Fruit fly (Drosophila melanogaster): ENCODE measurements around the gene CG3402.

The CG3402 gene

DNA sequence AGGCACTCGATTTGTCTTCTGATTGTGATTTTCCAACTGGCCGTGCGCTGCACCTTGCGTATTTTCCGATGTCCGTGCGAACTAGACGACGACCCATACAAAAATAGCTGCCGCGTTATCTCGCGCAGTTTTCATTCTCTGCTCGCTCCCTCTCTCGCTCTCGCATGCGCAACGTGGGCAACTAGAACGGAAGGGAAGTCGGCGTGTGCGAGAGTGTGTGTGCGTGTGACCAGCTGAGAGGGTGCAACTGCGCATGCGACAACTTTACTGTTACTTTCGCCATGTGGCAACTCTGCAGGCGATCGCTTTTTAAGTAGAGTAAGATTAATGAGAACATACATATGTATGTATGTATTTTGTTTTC is 32.7 kb upstream of the CG3402 start, which contains the start of gene ebd1 (continued):
- TF ChIP-seq lmd (GFP tag; IDR thresholded peaks at IDR 0.05) (no peak), CG14860 (GFP tag; IDR thresholded peaks at IDR 0.05; ENCODE audit: partially characterized antibody) (no peak), fu2 (GFP tag; optimal IDR thresholded peaks at IDR 0.05) (no peak), ftz-f1 (GFP tag; optimal IDR thresholded peaks at IDR 0.05) (peak; percentile 43), bbx (GFP tag; IDR thresholded peaks at IDR 0.05; ENCODE audit: partially characterized antibody) (0 out of 2 replicates have a peak, but pooled peaks have one; percentile 8), YL-1 (GFP tag; optimal IDR thresholded peaks at IDR 0.05) (peak; percentile 70), trh (GFP tag; optimal IDR thresholded peaks at IDR 0.05) (no peak), CG14050 (GFP tag; IDR thresholded peaks at IDR 0.05) (no peak), CkIIα-i1 (GFP tag; IDR thresholded peaks at IDR 0.05) (no peak), jigr1 (GFP tag; IDR thresholded peaks at IDR 0.05) (no peak), pb (GFP tag; optimal IDR thresholded peaks at IDR 0.05) (no peak), CG34376 (GFP tag; optimal IDR thresholded peaks at IDR 0.05) (peak; percentile 2), CG31388 (GFP tag; optimal IDR thresholded peaks at IDR 0.05) (no peak), CG1792 (GFP tag; optimal IDR thresholded peaks at IDR 0.05) (no peak), Fer1 (GFP tag; optimal IDR thresholded peaks at IDR 0.05) (no peak), pros (GFP tag; optimal IDR thresholded peaks at IDR 0.05) (peak; percentile 28), CG2116 (GFP tag; optimal IDR thresholded peaks at IDR 0.05) (no peak), Vsx1 (GFP tag; optimal IDR thresholded peaks at IDR 0.05) (no peak), cwo (GFP tag; optimal IDR thresholded peaks at IDR 0.05) (no peak), sr (GFP tag; IDR thresholded peaks at IDR 0.05) (0 out of 3 replicates have a peak, but pooled peaks have one; percentile 3), CG34224 (GFP tag; IDR thresholded peaks at IDR 0.05; ENCODE audit: partially characterized antibody) (0 out of 3 replicates have a peak, but pooled peaks have one; percentile 16), Gug (GFP tag; IDR thresholded peaks at IDR 0.05) (no peak), CG1832 (GFP tag; optimal IDR thresholded peaks at IDR 0.05) (peak; percentile 80), fd102C (GFP tag; optimal IDR thresholded peaks at IDR 0.05) (no peak), Spps (tag; optimal IDR thresholded peaks at IDR 0.05) (no peak), Fer3 (tag; optimal IDR thresholded peaks at IDR 0.05) (no peak), repo (GFP tag; optimal IDR thresholded peaks at IDR 0.05) (no peak), Deaf1 (tag; optimal IDR thresholded peaks at IDR 0.05) (peak; percentile 58), kni (GFP tag; optimal IDR thresholded peaks at IDR 0.05) (peak; percentile 92), CG17802 (tag; optimal IDR thresholded peaks at IDR 0.05) (no peak), CG16813 (GFP tag; IDR thresholded peaks at IDR 0.05; ENCODE audit: partially characterized antibody) (no peak), Kr (GFP tag; optimal IDR thresholded peaks at IDR 0.05) (peak; percentile 35), CG4424 (GFP tag; optimal IDR thresholded peaks at IDR 0.05) (no peak), sens (GFP tag) (peak; percentile 34), Ets65A (GFP tag) (peak; percentile 78), HmgZ (tag; optimal IDR thresholded peaks at IDR 0.05) (no peak), CG18619 (GFP tag; optimal IDR thresholded peaks at IDR 0.05) (no peak), TFAM (GFP tag; optimal IDR thresholded peaks at IDR 0.05) (no peak), sug (tag; optimal IDR thresholded peaks at IDR 0.05) (peak; percentile 19), CTCF (GFP tag; optimal IDR thresholded peaks at IDR 0.05) (peak; percentile 33), tup (GFP tag; optimal IDR thresholded peaks at IDR 0.05) (no peak), Doc3 (GFP tag; IDR thresholded peaks at IDR 0.05; ENCODE audit: partially characterized antibody) (no peak), CG17328 (GFP tag; IDR thresholded peaks at IDR 0.05) (0 out of 2 replicates have a peak, but pooled peaks have one; percentile 5), CoRest (tag; optimal IDR thresholded peaks at IDR 0.05) (no peak), CG11695 (GFP tag; IDR thresholded peaks at IDR 0.05) (no peak), pho (GFP tag; optimal IDR thresholded peaks at IDR 0.05) (no peak), Nf-YB (GFP tag; optimal IDR thresholded peaks at IDR 0.05) (peak; percentile 8), CG12659 (GFP tag; optimal IDR thresholded peaks at IDR 0.05) (peak; percentile 7), NC2α (GFP tag; optimal IDR thresholded peaks at IDR 0.05) (no peak), CG15696 (tag; optimal IDR thresholded peaks at IDR 0.05) (no peak), NC2β (GFP tag; optimal IDR thresholded peaks at IDR 0.05) (no peak)

Measured in whole organism, embryonic.